Worm (Caenorhabditis elegans): ENCODE measurements around the gene F42A10.7.

DNA sequence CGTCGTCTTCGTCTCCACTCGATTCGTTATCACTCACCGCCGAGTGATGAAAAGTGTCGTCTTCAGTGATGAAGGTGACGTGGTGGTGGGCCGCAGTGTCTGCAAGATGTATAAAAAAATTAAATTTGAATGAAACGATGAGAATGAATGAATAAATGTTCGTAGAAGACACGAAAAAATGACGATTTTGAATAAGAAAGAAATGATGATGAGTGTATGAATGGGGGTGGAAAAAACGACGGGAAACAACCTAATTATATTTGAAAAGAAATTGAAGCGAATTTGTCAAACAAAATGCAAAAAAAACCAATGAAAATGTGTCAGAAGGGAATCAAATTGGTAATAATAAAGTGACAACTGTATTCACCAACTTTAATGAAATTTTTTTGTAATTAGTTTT lies 42.3 kb downstream of the F42A10.7 start, which contains the start of gene mvk-1:
- no peak for TF ChIP-seq ztf-29 (GFP tag; IDR thresholded peaks at IDR 0.05)
- TF ChIP-seq ztf-23 (GFP tag; IDR thresholded peaks at IDR 0.05): no peak
- no peak for TF ChIP-seq tab-1 (GFP tag; IDR thresholded peaks at IDR 0.05)
- TF ChIP-seq med-1 (GFP tag; optimal IDR thresholded peaks at IDR 0.05; ENCODE audit: insufficient read depth): no peak
- TF ChIP-seq ref-1 (GFP tag; conservative IDR thresholded peaks at IDR 0.05): no peak
- no peak for TF ChIP-seq klf-2 (GFP tag; conservative IDR thresholded peaks at IDR 0.05)
- no peak for TF ChIP-seq flt-1 (GFP tag; IDR thresholded peaks at IDR 0.05)
- TF ChIP-seq cog-1 (tag; optimal IDR thresholded peaks at IDR 0.05): no peak
- no peak for TF ChIP-seq T22C8.4 (GFP tag; IDR thresholded peaks at IDR 0.05)
